Fruit fly (Drosophila melanogaster) whole organism, embryonic: Measurements from ENCODE around the gene Dh31.

Source experiments
- Awh ChIP-seq: fragments of 200-800 bp; sonication (Bioruptor generic); IDR thresholded peaks from 2 replicates; pipeline ENCODE4, ENCODE4 v1.3.6; 2022; ENCODE audit warnings: missing biosample characterization, missing genetic modification characterization
- CG10147 ChIP-seq: fragments of 200-800 bp; sonication (Bioruptor generic); optimal IDR thresholded peaks from 2 replicates; lab custom pipeline; 2019; ENCODE audit warnings: missing biosample characterization, mild to moderate bottlenecking, missing genetic modification characterization, moderate library complexity
- CG10654 ChIP-seq: fragments of 200-800 bp; sonication (Bioruptor generic); optimal IDR thresholded peaks from 2 replicates; lab custom pipeline; 2016; ENCODE audit warnings: missing biosample characterization, missing genetic modification characterization
- CG11456 ChIP-seq: fragments of 200-800 bp; sonication (Bioruptor generic); IDR thresholded peaks from 3 replicates; pipeline ENCODE4 v1.3.6; 2022; ENCODE audit warnings: missing biosample characterization, missing genetic modification characterization
- CG12769 ChIP-seq: fragments of 200-800 bp; sonication (Bioruptor generic); optimal IDR thresholded peaks from 2 replicates; lab custom pipeline; 2019; ENCODE audit warnings: missing biosample characterization, mild to moderate bottlenecking, missing genetic modification characterization, moderate library complexity
- CG15479 ChIP-seq: fragments of 200-800 bp; sonication (Bioruptor generic); optimal IDR thresholded peaks from 3 replicates; lab custom pipeline; 2019; ENCODE audit warnings: missing biosample characterization, mild to moderate bottlenecking, missing genetic modification characterization, moderate library complexity
- CG17328 ChIP-seq: fragments of 200-800 bp; sonication (Bioruptor generic); IDR thresholded peaks from 2 replicates; pipeline ENCODE4 v1.3.6; 2022; ENCODE audit warnings: missing biosample characterization, missing genetic modification characterization
- CG2199 ChIP-seq: fragments of 200-800 bp; sonication (Bioruptor generic); IDR thresholded peaks from 3 replicates; pipeline ENCODE4 v1.3.6; 2022; ENCODE audit warnings: missing biosample characterization, missing genetic modification characterization
- CG3065 ChIP-seq: fragments of 200-800 bp; sonication (Bioruptor generic); optimal IDR thresholded peaks from 2 replicates; lab custom pipeline; 2016; ENCODE audit warnings: missing biosample characterization, missing genetic modification characterization
- CG32767 ChIP-seq: fragments of 200-800 bp; sonication (Bioruptor generic); IDR thresholded peaks from 2 replicates; pipeline ENCODE4 v1.3.6; 2022; ENCODE audit warnings: missing biosample characterization, missing genetic modification characterization
- CG3847 ChIP-seq: fragments of 200-800 bp; sonication (Bioruptor generic); IDR thresholded peaks from 2 replicates; pipeline ENCODE4 v1.3.6; 2022; ENCODE audit warnings: missing biosample characterization, missing genetic modification characterization
- CG5180 ChIP-seq: fragments of 200-800 bp; sonication (Bioruptor generic); optimal IDR thresholded peaks from 3 replicates; lab custom pipeline; 2017; ENCODE audit warnings: missing biosample characterization, missing genetic modification characterization, mild to moderate bottlenecking, moderate library complexity, missing genetic modification reagents
- CG6791 ChIP-seq: fragments of 200-800 bp; sonication (Bioruptor generic); IDR thresholded peaks from 3 replicates; pipeline ENCODE4 v1.3.6; 2022; ENCODE audit warnings: missing biosample characterization, missing genetic modification characterization; ENCODE audit not compliant: partially characterized antibody
- CG7556 ChIP-seq: fragments of 200-800 bp; sonication (Bioruptor generic); optimal IDR thresholded peaks from 2 replicates; lab custom pipeline; 2017; ENCODE audit warnings: missing biosample characterization, mild to moderate bottlenecking, missing genetic modification characterization
- CG7745 ChIP-seq: fragments of 200-800 bp; sonication (Bioruptor generic); optimal IDR thresholded peaks from 2 replicates; lab custom pipeline; 2018; ENCODE audit warnings: missing biosample characterization, mild to moderate bottlenecking, missing genetic modification characterization, moderate library complexity
- CG7839 ChIP-seq: fragments of 200-800 bp; sonication (Bioruptor generic); optimal IDR thresholded peaks from 3 replicates; lab custom pipeline; 2018; ENCODE audit warnings: missing biosample characterization, mild to moderate bottlenecking, missing genetic modification characterization, moderate library complexity
- D ChIP-seq, 2 experiments: fragments of 200-800 bp in 1 of 2; fragments of >200 bp in 1 of 2; sonication (Bioruptor generic) in 1 of 2; optimal IDR thresholded peaks; 2 replicates in 1 of 2; 3 replicates in 1 of 2; lab custom pipeline; 2017; ENCODE audit warnings: mild to moderate bottlenecking in 1 of 2, missing biosample characterization in 1 of 2, missing genetic modification characterization in 1 of 2, missing genetic modification reagents in 1 of 2
- Deaf1 ChIP-seq: fragments of 200-800 bp; optimal IDR thresholded peaks from 3 replicates; lab custom pipeline; 2019; ENCODE audit warnings: missing biosample characterization, mild to moderate bottlenecking, missing genetic modification characterization, moderate library complexity
- Drgx ChIP-seq: fragments of 200-800 bp; sonication (Bioruptor generic); IDR thresholded peaks from 2 replicates; pipeline ENCODE4 v1.3.6; 2022; ENCODE audit warnings: missing biosample characterization, missing genetic modification characterization
- Elba2 ChIP-seq: fragments of 200-800 bp; sonication (Bioruptor generic); optimal IDR thresholded peaks from 3 replicates; lab custom pipeline; 2016; ENCODE audit warnings: missing biosample characterization, missing genetic modification characterization
- Ets65A ChIP-seq: fragments of 200-800 bp; sonication (Bioruptor generic); peaks from one replicate; lab custom pipeline; 2016; ENCODE audit warnings: missing biosample characterization, missing genetic modification characterization
- HmgZ ChIP-seq: fragments of 200-800 bp; sonication (Bioruptor generic); optimal IDR thresholded peaks from 2 replicates; lab custom pipeline; 2018; ENCODE audit warnings: missing biosample characterization, mild to moderate bottlenecking, missing genetic modification characterization
- Med ChIP-seq: fragments of 200-800 bp; sonication (Bioruptor generic); peaks from one replicate; lab custom pipeline; 2016; ENCODE audit warnings: missing biosample characterization, missing genetic modification characterization, mild to moderate bottlenecking, inconsistent platforms, moderate library complexity
- Pdp1 ChIP-seq, 2 experiments: fragments of 200-800 bp; sonication (Bioruptor generic); optimal IDR thresholded peaks; 3 replicates each; lab custom pipeline; 2016; ENCODE audit warnings: missing biosample characterization in 2 of 2, missing genetic modification characterization in 2 of 2, mild to moderate bottlenecking in 1 of 2, moderate library complexity in 1 of 2
- Poxn ChIP-seq: fragments of 200-800 bp; sonication (Bioruptor generic); IDR thresholded peaks from 2 replicates; pipeline ENCODE4 v1.3.6; 2022; ENCODE audit warnings: missing biosample characterization, missing genetic modification characterization
- Trl ChIP-seq, 3 experiments: fragments of >200 bp in 2 of 3; fragments of 200-800 bp in 1 of 3; sonication (Bioruptor generic) in 1 of 3; optimal IDR thresholded peaks; 2 replicates in 1 of 3; 3 replicates in 2 of 3; lab custom pipeline; 2016 to 2017; ENCODE audit warnings: missing biosample characterization in 1 of 3, missing genetic modification characterization in 1 of 3
- YL-1 ChIP-seq: fragments of 200-800 bp; sonication (Bioruptor generic); optimal IDR thresholded peaks from 3 replicates; lab custom pipeline; 2017; ENCODE audit warnings: missing biosample characterization, mild to moderate bottlenecking, missing genetic modification characterization
- ac ChIP-seq: fragments of 200-800 bp; sonication (Bioruptor generic); optimal IDR thresholded peaks from 3 replicates; lab custom pipeline; 2017; ENCODE audit warnings: missing biosample characterization, mild to moderate bottlenecking, missing genetic modification characterization
- bsh ChIP-seq, 2 experiments: fragments of 200-800 bp; sonication (Bioruptor generic); optimal IDR thresholded peaks; 2 replicates each; lab custom pipeline; 2017 to 2018; ENCODE audit warnings: mild to moderate bottlenecking in 2 of 2, missing biosample characterization in 2 of 2, missing genetic modification characterization in 2 of 2, moderate library complexity in 1 of 2
- cg ChIP-seq: fragments of 200-800 bp; sonication (Bioruptor generic); optimal IDR thresholded peaks from 3 replicates; lab custom pipeline; 2019; ENCODE audit warnings: missing biosample characterization, mild to moderate bottlenecking, missing genetic modification characterization, moderate library complexity
- chm ChIP-seq: fragments of 200-800 bp; sonication (Bioruptor generic); IDR thresholded peaks from 2 replicates; pipeline ENCODE4 v1.3.6; 2022; ENCODE audit warnings: missing biosample characterization, missing genetic modification characterization
- chn ChIP-seq: fragments of 200-800 bp; sonication (Bioruptor generic); optimal IDR thresholded peaks from 2 replicates; lab custom pipeline; 2016; ENCODE audit warnings: missing biosample characterization, missing genetic modification characterization
- ci ChIP-seq: fragments of 200-800 bp; sonication (Bioruptor generic); IDR thresholded peaks from 3 replicates; pipeline ENCODE4 v1.3.6; 2022; ENCODE audit warnings: missing biosample characterization, missing genetic modification characterization
- corto ChIP-seq: fragments of 200-800 bp; sonication (Bioruptor generic); optimal IDR thresholded peaks from 2 replicates; lab custom pipeline; 2016; ENCODE audit warnings: missing biosample characterization, mild to moderate bottlenecking, missing genetic modification characterization, moderate library complexity
- cwo ChIP-seq: fragments of 200-800 bp; sonication (Bioruptor generic); optimal IDR thresholded peaks from 3 replicates; lab custom pipeline; 2017; ENCODE audit warnings: missing biosample characterization, missing genetic modification characterization, mild to moderate bottlenecking, moderate library complexity, missing genetic modification reagents
- insv ChIP-seq, 2 experiments: fragments of 200-800 bp; sonication (Bioruptor generic); optimal IDR thresholded peaks; 3 replicates each; lab custom pipeline; 2016 to 2018; ENCODE audit warnings: missing biosample characterization in 2 of 2, missing genetic modification characterization in 2 of 2
- lbe ChIP-seq: fragments of 200-800 bp; sonication (Bioruptor generic); optimal IDR thresholded peaks from 2 replicates; lab custom pipeline; 2016; ENCODE audit warnings: missing biosample characterization, mild to moderate bottlenecking, missing genetic modification characterization
- lov ChIP-seq, 2 experiments: fragments of 200-800 bp in 1 of 2; fragments of >200 bp in 1 of 2; sonication (Bioruptor generic) in 1 of 2; IDR thresholded peaks in 1 of 2; optimal IDR thresholded peaks in 1 of 2; 2 replicates in 1 of 2; 3 replicates in 1 of 2; pipeline versions ENCODE4 v1.3.6 to Lab custom; 2017 to 2022; ENCODE audit warnings: missing biosample characterization in 1 of 2, missing genetic modification characterization in 1 of 2
- nom ChIP-seq: fragments of 200-800 bp; sonication (Bioruptor generic); optimal IDR thresholded peaks from 2 replicates; lab custom pipeline; 2017; ENCODE audit warnings: missing biosample characterization, missing genetic modification characterization, mild to moderate bottlenecking, moderate library complexity, missing genetic modification reagents
- pros ChIP-seq: fragments of 200-800 bp; sonication (Bioruptor generic); optimal IDR thresholded peaks from 3 replicates; lab custom pipeline; 2019; ENCODE audit warnings: missing biosample characterization, mild to moderate bottlenecking, missing genetic modification characterization, moderate library complexity
- ro ChIP-seq: fragments of 200-800 bp; sonication (Bioruptor generic); IDR thresholded peaks from 2 replicates; pipeline ENCODE4 v1.3.6; 2022; ENCODE audit warnings: missing biosample characterization, missing genetic modification characterization
- run ChIP-seq: fragments of 200-800 bp; sonication (Bioruptor generic); optimal IDR thresholded peaks from 3 replicates; lab custom pipeline; 2018; ENCODE audit warnings: missing biosample characterization, mild to moderate bottlenecking, missing genetic modification characterization
- sqz ChIP-seq: fragments of 200-800 bp; sonication (Bioruptor generic); optimal IDR thresholded peaks from 3 replicates; lab custom pipeline; 2018; ENCODE audit warnings: missing biosample characterization, mild to moderate bottlenecking, missing genetic modification characterization
- tx ChIP-seq: fragments of 200-800 bp; sonication (Bioruptor generic); optimal IDR thresholded peaks from 2 replicates; lab custom pipeline; 2016; ENCODE audit warnings: missing biosample characterization, missing genetic modification characterization
- yki ChIP-seq: fragments of >200 bp; optimal IDR thresholded peaks from 3 replicates; lab custom pipeline; 2018
- zen ChIP-seq: fragments of 200-800 bp; sonication (Bioruptor generic); optimal IDR thresholded peaks from 3 replicates; lab custom pipeline; 2018; ENCODE audit warnings: missing biosample characterization, mild to moderate bottlenecking, missing genetic modification characterization, moderate library complexity
- zen2 ChIP-seq: fragments of 200-800 bp; sonication (Bioruptor generic); IDR thresholded peaks from 3 replicates; pipeline ENCODE4 v1.3.6; 2022; ENCODE audit warnings: missing biosample characterization, missing genetic modification characterization; ENCODE audit not compliant: partially characterized antibody

The Dh31 gene

DNA sequence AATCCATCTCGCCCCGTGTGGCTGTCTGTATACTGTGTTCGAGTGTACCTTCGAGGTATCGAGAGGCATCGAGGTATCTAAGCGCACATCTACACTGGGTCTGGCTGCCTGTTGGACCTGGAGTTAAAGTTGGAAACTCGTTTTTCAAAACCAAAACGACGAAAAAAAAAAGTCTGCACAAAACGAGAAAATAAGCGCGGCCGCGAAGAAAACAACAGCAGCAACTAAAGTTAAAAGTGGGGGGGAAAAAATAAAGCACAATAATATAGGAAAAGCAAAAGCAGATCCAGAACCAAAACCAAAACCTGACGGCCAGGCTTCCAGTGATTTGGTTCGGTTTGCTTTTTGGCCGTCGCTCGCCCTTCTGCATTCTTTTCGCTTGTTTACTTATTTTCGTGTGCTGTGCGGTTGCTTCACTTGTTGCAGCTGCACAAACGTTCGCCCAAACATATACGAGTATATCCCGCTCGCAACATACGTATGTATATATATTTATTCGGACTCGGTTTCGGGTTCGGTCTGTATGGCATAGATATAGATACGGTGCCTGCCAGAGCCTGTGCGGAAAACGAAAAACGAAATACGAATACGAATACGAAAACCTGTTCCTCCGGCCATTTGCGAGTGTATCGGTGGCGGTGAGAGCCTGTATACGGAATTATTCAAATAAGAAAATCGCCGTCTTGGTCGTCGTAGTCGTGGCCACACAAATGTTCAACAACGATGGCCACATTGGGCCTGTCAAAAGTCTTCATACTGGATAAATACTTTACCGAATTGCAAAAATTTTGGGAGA is 27.5 kb downstream of the Dh31 start:
- TF ChIP-seq D (optimal IDR thresholded peaks at IDR 0.05; lab: Kevin White, UChicago) (no peak), D (GFP tag; optimal IDR thresholded peaks at IDR 0.05; lab: Kevin White, UChicago) (no peak), nom (GFP tag; lab: Kevin White, UChicago) (peak; percentile 99), CG3065 (GFP tag; lab: Kevin White, UChicago) (no peak), CG10654 (GFP tag; lab: Kevin White, UChicago) (no peak), Ets65A (GFP tag; lab: Kevin White, UChicago) (peak; percentile 9), CG3847 (GFP tag; lab: Robert Waterston, UW) (no peak), Deaf1 (tag; lab: Kevin White, UChicago) (peak; percentile 60), lbe (peak; percentile 36), Awh (GFP tag; lab: Robert Waterston, UW) (0 out of 2 replicates have a peak, but pooled peaks have one; percentile 10), Med (GFP tag; lab: Kevin White, UChicago) (peak; percentile 70), ro (GFP tag; lab: Robert Waterston, UW) (no peak), CG7839 (tag; lab: Kevin White, UChicago) (no peak), Drgx (GFP tag; lab: Robert Waterston, UW) (peak; percentile 66), sqz (GFP tag; lab: Kevin White, UChicago) (peak; percentile 23), Elba2 (peak; percentile 34), CG5180 (peak; percentile 3), cg (GFP tag; lab: Kevin White, UChicago) (peak; percentile 33), HmgZ (no peak), CG7556 (GFP tag; lab: Kevin White, UChicago) (no peak), CG2199 (peak; percentile 72; the same call in 1 of the 3 replicates), bsh (GFP tag; optimal IDR thresholded peaks at IDR 0.05; lab: Kevin White, UChicago) (peak in 1 of 2 experiments; percentile 96), tx (GFP tag; lab: Kevin White, UChicago) (no peak), Pdp1 (GFP tag; optimal IDR thresholded peaks at IDR 0.05; lab: Kevin White, UChicago) (no peak), ac (GFP tag; lab: Kevin White, UChicago) (peak; percentile 0), insv (GFP tag; optimal IDR thresholded peaks at IDR 0.05; lab: Kevin White, UChicago) (peak in 1 of 2 experiments; percentile 86), CG32767 (GFP tag; lab: Robert Waterston, UW) (0 out of 2 replicates have a peak, but pooled peaks have one; percentile 36), CG6791 (GFP tag; lab: Robert Waterston, UW) (peak; percentile 29; the same call in 1 of the 3 replicates), CG12769 (tag; lab: Kevin White, UChicago) (peak; percentile 41), corto (GFP tag; lab: Kevin White, UChicago) (peak; percentile 54), CG10147 (no peak), CG15479 (GFP tag; lab: Kevin White, UChicago) (peak; percentile 18)

DNA sequence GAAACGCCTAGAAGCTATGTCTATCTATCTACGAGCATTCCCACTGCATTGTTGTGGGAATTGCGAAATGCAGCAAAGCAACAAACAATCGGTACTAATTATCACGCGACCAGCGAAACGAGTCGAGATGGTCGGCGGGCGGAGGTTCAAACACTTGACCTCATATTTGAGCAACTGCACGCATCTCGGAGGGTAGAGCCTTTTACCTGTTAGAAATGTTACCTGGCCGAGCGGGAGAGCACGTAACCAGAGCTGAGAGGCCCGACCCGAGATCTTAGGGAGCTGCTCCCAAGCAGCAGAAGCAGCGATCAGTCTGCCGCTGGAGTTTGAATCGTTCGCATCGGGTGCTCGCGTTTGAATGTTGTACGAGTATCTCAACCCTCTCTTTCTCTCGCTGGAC is 28.3 kb downstream of the Dh31 start:
- TF ChIP-seq yki (lab: Kevin White, UChicago) (no peak), chm (GFP tag; lab: Robert Waterston, UW) (peak; percentile 46), zen (tag; lab: Kevin White, UChicago) (peak; percentile 42), CG11456 (GFP tag; lab: Robert Waterston, UW) (no peak), CG7745 (tag; lab: Kevin White, UChicago) (peak; percentile 9), zen2 (0 out of 3 replicates have a peak, but pooled peaks have one; percentile 40), chn (GFP tag; lab: Kevin White, UChicago) (no peak), lov (optimal IDR thresholded peaks at IDR 0.05; lab: Kevin White, UChicago) (no peak), lov (GFP tag; IDR thresholded peaks at IDR 0.05; lab: Robert Waterston, UW) (no peak), cwo (GFP tag; lab: Kevin White, UChicago) (peak; percentile 51), Poxn (no peak), run (no peak), CG17328 (GFP tag; lab: Robert Waterston, UW) (0 out of 2 replicates have a peak, but pooled peaks have one; percentile 12), Trl (optimal IDR thresholded peaks at IDR 0.05; lab: Kevin White, UChicago) (peak; percentile 43 to 69), Trl (GFP tag; optimal IDR thresholded peaks at IDR 0.05; lab: Kevin White, UChicago) (no peak), Med (GFP tag; lab: Kevin White, UChicago) (peak; percentile 44), YL-1 (GFP tag; lab: Kevin White, UChicago) (no peak), ci (GFP tag; lab: Robert Waterston, UW) (0 out of 3 replicates have a peak, but pooled peaks have one; percentile 35), pros (GFP tag; lab: Kevin White, UChicago) (peak; percentile 71)
